Worm (Caenorhabditis elegans): ENCODE results near the gene glb-13.

Gene glb-13

DNA sequence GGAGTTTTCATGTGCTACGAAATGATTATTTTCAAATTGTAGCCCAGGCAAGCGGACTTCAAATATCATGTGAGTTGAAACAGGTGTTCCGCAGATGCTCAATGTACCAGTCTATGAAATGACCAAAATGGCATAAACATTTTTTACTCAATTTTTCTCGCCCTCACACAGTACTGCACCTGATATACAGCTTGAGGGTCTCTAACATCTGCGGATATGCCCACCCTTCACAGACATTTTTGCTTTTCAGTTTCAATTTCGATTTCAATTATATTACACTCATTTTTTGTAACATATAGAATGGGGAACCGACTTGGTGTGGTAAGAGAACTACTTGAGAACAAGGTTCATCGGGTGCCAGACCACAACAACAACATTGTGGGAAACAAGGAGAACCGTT lies 31.5 kb downstream of the glb-13 start, which contains the start of gene F42F12.11:
F42F12.11 (plus strand) TSS at position 301 of the 400 bp plus-strand sequence.
- TF ChIP-seq xnd-1 (tag; optimal IDR thresholded peaks at IDR 0.05) (no peak), efl-1 (GFP tag; optimal IDR thresholded peaks at IDR 0.05) (no peak), ztf-3 (GFP tag; optimal IDR thresholded peaks at IDR 0.05) (no peak), hmg-1.2 (GFP tag; IDR thresholded peaks at IDR 0.05) (no peak), B0261.1 (tag; optimal IDR thresholded peaks at IDR 0.05) (no peak), F55B11.4 (tag; optimal IDR thresholded peaks at IDR 0.05; ENCODE audit: borderline replicate concordance, insufficient read depth) (no peak)

DNA sequence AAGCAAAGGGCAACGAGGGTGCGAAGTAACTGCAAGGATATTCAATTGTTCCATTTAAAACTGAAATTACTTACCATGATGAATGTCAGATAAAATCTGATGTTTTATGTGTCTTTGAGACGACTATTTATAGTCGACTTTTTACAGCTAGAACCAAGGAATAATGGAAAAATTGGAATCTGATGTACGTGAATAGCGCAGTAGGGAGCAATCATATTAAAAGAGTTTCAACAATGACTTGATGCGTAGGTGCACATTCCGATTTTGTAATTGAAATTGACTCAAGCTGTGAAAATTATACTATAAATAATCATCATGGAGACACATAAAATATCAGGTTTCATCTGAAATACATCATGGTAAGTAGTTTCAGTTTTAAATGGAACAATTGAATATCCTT lies 34.9 kb downstream of the glb-13 start, which contains the start of the genes nspc-9 and nspc-10:
nspc-9 (minus strand) TSS at position 101 of the 400 bp plus-strand sequence.
nspc-10 (plus strand) TSS at position 331 of the 400 bp plus-strand sequence.
- TF ChIP-seq dpff-1 (tag; optimal IDR thresholded peaks at IDR 0.05): no peak
- TF ChIP-seq snpc-1.1 (tag; optimal IDR thresholded peaks at IDR 0.05; ENCODE audit: insufficient read depth): no peak
- no peak for TF ChIP-seq mxl-1 (tag; optimal IDR thresholded peaks at IDR 0.05)
- no peak for TF ChIP-seq lin-35 (GFP tag; optimal IDR thresholded peaks at IDR 0.05)
- no peak for TF ChIP-seq tbx-9 (tag; optimal IDR thresholded peaks at IDR 0.05; ENCODE audit: borderline replicate concordance)
- TF ChIP-seq aptf-3 (GFP tag; IDR thresholded peaks at IDR 0.05): no peak
- no peak for TF ChIP-seq F23B12.7 (tag; optimal IDR thresholded peaks at IDR 0.05; ENCODE audit: insufficient read depth)
- TF ChIP-seq F22D6.2 (tag; optimal IDR thresholded peaks at IDR 0.05): no peak
- TF ChIP-seq ceh-58 (GFP tag; IDR thresholded peaks at IDR 0.05): no peak
- no peak for TF ChIP-seq hlh-12 (tag; optimal IDR thresholded peaks at IDR 0.05)
- no peak for TF ChIP-seq F49E8.2 (tag; optimal IDR thresholded peaks at IDR 0.05; ENCODE audit: insufficient read depth)
- no peak for TF ChIP-seq athp-1 (tag; optimal IDR thresholded peaks at IDR 0.05)
- no peak for TF ChIP-seq mcd-1 (GFP tag; IDR thresholded peaks at IDR 0.05)
- TF ChIP-seq egl-44 (GFP tag; IDR thresholded peaks at IDR 0.05): no peak
- no peak for TF ChIP-seq ztf-3 (GFP tag; optimal IDR thresholded peaks at IDR 0.05)
- no peak for TF ChIP-seq ceh-40 (GFP tag; IDR thresholded peaks at IDR 0.05)
- TF ChIP-seq nhr-120 (GFP tag; IDR thresholded peaks at IDR 0.05): no peak
- TF ChIP-seq ztf-6 (GFP tag; IDR thresholded peaks at IDR 0.05): no peak

DNA sequence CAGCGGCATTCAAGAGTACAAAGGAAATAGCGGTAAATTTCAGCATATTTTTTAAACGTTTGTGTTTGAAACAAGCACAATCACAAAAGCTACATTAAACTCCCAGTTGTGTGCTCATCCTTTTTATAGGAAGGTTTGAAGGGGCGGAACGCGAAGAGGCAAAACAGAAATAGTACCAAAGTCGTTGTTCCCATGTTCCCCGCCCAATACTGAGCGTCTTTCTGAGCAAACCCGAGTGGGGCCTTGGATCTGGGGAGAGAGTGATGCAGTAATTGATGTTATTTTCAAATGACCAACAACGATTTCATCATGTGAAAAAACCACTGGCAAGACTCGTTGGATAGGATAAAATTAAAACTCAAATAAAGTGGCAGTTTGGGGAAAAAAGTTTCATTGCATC lies 36.9 kb downstream of the glb-13 start, which contains the start of gene zig-2:
zig-2 (minus strand) TSS at position 101 of the 400 bp plus-strand sequence.
- no peak for TF ChIP-seq nfya-1 (tag; optimal IDR thresholded peaks at IDR 0.05; ENCODE audit: borderline replicate concordance, insufficient read depth)
- no peak for TF ChIP-seq snpc-1.3 (tag; optimal IDR thresholded peaks at IDR 0.05; ENCODE audit: insufficient read depth)
- TF ChIP-seq lsl-1 (GFP tag; optimal IDR thresholded peaks at IDR 0.05): no peak
- TF ChIP-seq mes-4 (tag; optimal IDR thresholded peaks at IDR 0.05): no peak
- no peak for TF ChIP-seq attf-6 (GFP tag; IDR thresholded peaks at IDR 0.05)
- no peak for TF ChIP-seq egl-44 (GFP tag; IDR thresholded peaks at IDR 0.05)
- TF ChIP-seq egl-18 (GFP tag; IDR thresholded peaks at IDR 0.05): no peak
- no peak for TF ChIP-seq T26A5.8 (tag; optimal IDR thresholded peaks at IDR 0.05)
- TF ChIP-seq ets-4 (GFP tag; optimal IDR thresholded peaks at IDR 0.05): no peak
- TF ChIP-seq F22D6.2 (tag; optimal IDR thresholded peaks at IDR 0.05): no peak
- TF ChIP-seq rcor-1 (GFP tag; IDR thresholded peaks at IDR 0.05): no peak
- no peak for TF ChIP-seq ztf-6 (GFP tag; IDR thresholded peaks at IDR 0.05)
- TF ChIP-seq gei-17 (GFP tag; optimal IDR thresholded peaks at IDR 0.05): no peak
- TF ChIP-seq zim-3 (tag; optimal IDR thresholded peaks at IDR 0.05): no peak
- no peak for TF ChIP-seq nhr-179 (tag; optimal IDR thresholded peaks at IDR 0.05)
- no peak for TF ChIP-seq C17E4.6 (GFP tag; IDR thresholded peaks at IDR 0.05)
